Worm (Caenorhabditis elegans): ENCODE data around the gene swd-2.2.

ce11 chrIV:7728402-7728963, 45.7 kb upstream of the swd-2.2 start, which contains the start of gene sucg-1:
- TF ChIP-seq aly-2 (tag; optimal IDR thresholded peaks at IDR 0.05) (no peak), F49E8.2 (tag; optimal IDR thresholded peaks at IDR 0.05; ENCODE audit: borderline replicate concordance) (no peak), zag-1 (tag; optimal IDR thresholded peaks at IDR 0.05) (no peak), snpc-4 (tag; optimal IDR thresholded peaks at IDR 0.05) (no peak), ama-1 (optimal IDR thresholded peaks at IDR 0.05) (no peak), aha-1 (tag) (no peak), unc-62 (GFP tag; optimal IDR thresholded peaks at IDR 0.05 in 1 of 2) (no peak), unc-62 (tag; optimal IDR thresholded peaks at IDR 0.05) (no peak)

Data from whole organism, L4 larva.